Fruit fly (Drosophila melanogaster) whole organism, embryonic: ENCODE data around the gene CG31908.
A peak's percentile ranks its signal among the peaks of the same experiment; 100 is the strongest.

Source experiments
- BEAF-32 ChIP-seq: fragments of 200-800 bp; sonication (Bioruptor generic); optimal IDR thresholded peaks from 3 replicates; lab custom pipeline; 2017; ENCODE audit warnings: missing biosample characterization, missing genetic modification characterization, mild to moderate bottlenecking, moderate library complexity, missing genetic modification reagents
- CG10147 ChIP-seq: fragments of 200-800 bp; sonication (Bioruptor generic); optimal IDR thresholded peaks from 2 replicates; lab custom pipeline; 2019; ENCODE audit warnings: missing biosample characterization, mild to moderate bottlenecking, missing genetic modification characterization, moderate library complexity
- CG1024 ChIP-seq: fragments of 200-800 bp; sonication (Bioruptor generic); IDR thresholded peaks from 2 replicates; pipeline ENCODE4 v1.3.6; 2022; ENCODE audit warnings: missing biosample characterization, missing genetic modification characterization
- CG11247 ChIP-seq: fragments of 200-800 bp; sonication (Bioruptor generic); IDR thresholded peaks from 2 replicates; pipeline ENCODE4 v1.3.6; 2022; ENCODE audit warnings: missing biosample characterization, missing genetic modification characterization
- CG13775 ChIP-seq: fragments of 200-800 bp; sonication (Bioruptor generic); optimal IDR thresholded peaks from 3 replicates; lab custom pipeline; 2017; ENCODE audit warnings: missing biosample characterization, mild to moderate bottlenecking, missing genetic modification characterization
- CG16779 ChIP-seq: fragments of 200-800 bp; sonication (Bioruptor generic); IDR thresholded peaks from 2 replicates; pipeline ENCODE4 v1.3.6; 2022; ENCODE audit warnings: missing biosample characterization, missing genetic modification characterization
- CG18011 ChIP-seq: fragments of 200-800 bp; sonication (Bioruptor generic); optimal IDR thresholded peaks from 2 replicates; lab custom pipeline; 2017; ENCODE audit warnings: missing biosample characterization, missing genetic modification characterization, mild to moderate bottlenecking, moderate library complexity, missing genotype
- CG18476 ChIP-seq: fragments of 200-800 bp; sonication (Bioruptor generic); optimal IDR thresholded peaks from 2 replicates; lab custom pipeline; 2016; ENCODE audit warnings: missing biosample characterization, mild to moderate bottlenecking, missing genetic modification characterization
- CG18619 ChIP-seq: fragments of 200-800 bp; sonication (Bioruptor generic); optimal IDR thresholded peaks from 3 replicates; lab custom pipeline; 2017; ENCODE audit warnings: missing biosample characterization, mild to moderate bottlenecking, missing genetic modification characterization
- CG2875 ChIP-seq: fragments of 200-800 bp; sonication (Bioruptor generic); optimal IDR thresholded peaks from 2 replicates; lab custom pipeline; 2017; ENCODE audit warnings: missing biosample characterization, mild to moderate bottlenecking, missing genetic modification characterization, missing genetic modification reagents
- CG30020 ChIP-seq: fragments of 200-800 bp; optimal IDR thresholded peaks from 2 replicates; lab custom pipeline; 2019; ENCODE audit warnings: missing biosample characterization, mild to moderate bottlenecking, missing genetic modification characterization, moderate library complexity
- CG31224 ChIP-seq: fragments of 200-800 bp; sonication (Bioruptor generic); IDR thresholded peaks from 2 replicates; pipeline ENCODE4 v1.3.6; 2022; ENCODE audit warnings: missing biosample characterization, missing genetic modification characterization
- CG31388 ChIP-seq: fragments of 200-800 bp; sonication (Bioruptor generic); optimal IDR thresholded peaks from 2 replicates; lab custom pipeline; 2016; ENCODE audit warnings: missing biosample characterization, missing genetic modification characterization
- CG3163 ChIP-seq: fragments of 200-800 bp; sonication (Bioruptor generic); optimal IDR thresholded peaks from 3 replicates; lab custom pipeline; 2016; ENCODE audit warnings: missing biosample characterization, missing genetic modification characterization
- CG42726 ChIP-seq: fragments of 200-800 bp; sonication (Bioruptor generic); IDR thresholded peaks from 2 replicates; pipeline ENCODE4 v1.3.6; 2022; ENCODE audit warnings: missing biosample characterization, missing genetic modification characterization; ENCODE audit not compliant: partially characterized antibody
- CG4424 ChIP-seq: fragments of 200-800 bp; sonication (Bioruptor generic); optimal IDR thresholded peaks from 3 replicates; lab custom pipeline; 2016; ENCODE audit warnings: missing biosample characterization, missing genetic modification characterization
- CG4707 ChIP-seq: fragments of 200-800 bp; sonication (Bioruptor generic); optimal IDR thresholded peaks from 2 replicates; lab custom pipeline; 2018; ENCODE audit warnings: missing biosample characterization, mild to moderate bottlenecking, missing genetic modification characterization, moderate library complexity
- CG6254 ChIP-seq: fragments of 200-800 bp; sonication (Bioruptor generic); optimal IDR thresholded peaks from 3 replicates; lab custom pipeline; 2017; ENCODE audit warnings: mild to moderate bottlenecking, missing biosample characterization, missing genetic modification reagents, missing genetic modification characterization
- CG6272 ChIP-seq: fragments of 200-800 bp; sonication (Bioruptor generic); IDR thresholded peaks from 2 replicates; pipeline ENCODE4 v1.3.6; 2022; ENCODE audit warnings: missing biosample characterization, missing genetic modification characterization
- CG9797 ChIP-seq: fragments of 200-800 bp; sonication (Bioruptor generic); optimal IDR thresholded peaks from 3 replicates; lab custom pipeline; 2018; ENCODE audit warnings: missing biosample characterization, mild to moderate bottlenecking, missing genetic modification characterization
- CTCF ChIP-seq: fragments of 200-800 bp; sonication (Bioruptor generic); optimal IDR thresholded peaks from 2 replicates; lab custom pipeline; 2017; ENCODE audit warnings: missing biosample characterization, mild to moderate bottlenecking, missing genetic modification characterization, moderate library complexity
- D19B ChIP-seq: fragments of 200-800 bp; sonication (Bioruptor generic); optimal IDR thresholded peaks from 2 replicates; lab custom pipeline; 2017; ENCODE audit warnings: missing biosample characterization, mild to moderate bottlenecking, missing genetic modification characterization
- Dll ChIP-seq: fragments of 200-800 bp; sonication (Bioruptor generic); IDR thresholded peaks from 4 replicates; pipeline ENCODE4 v1.3.6; 2022; ENCODE audit warnings: missing biosample characterization, missing genetic modification characterization; ENCODE audit not compliant: partially characterized antibody
- E2f2 ChIP-seq: fragments of 200-800 bp; sonication (Bioruptor generic); IDR thresholded peaks from 2 replicates; pipeline ENCODE4 v1.3.6; 2022; ENCODE audit warnings: missing biosample characterization, missing genetic modification characterization
- Fer2 ChIP-seq: fragments of 200-800 bp; sonication (Bioruptor generic); optimal IDR thresholded peaks from 2 replicates; lab custom pipeline; 2018; ENCODE audit warnings: missing biosample characterization, mild to moderate bottlenecking, missing genetic modification characterization, moderate library complexity
- Hey ChIP-seq: fragments of 200-800 bp; sonication (Bioruptor generic); optimal IDR thresholded peaks from 3 replicates; lab custom pipeline; 2018; ENCODE audit warnings: missing biosample characterization, mild to moderate bottlenecking, missing genetic modification characterization
- Lhr ChIP-seq: fragments of 200-800 bp; sonication (Bioruptor generic); optimal IDR thresholded peaks from 3 replicates; lab custom pipeline; 2017; ENCODE audit warnings: mild to moderate bottlenecking, missing biosample characterization, missing genetic modification reagents, missing genetic modification characterization
- Poxn ChIP-seq: fragments of 200-800 bp; sonication (Bioruptor generic); IDR thresholded peaks from 2 replicates; pipeline ENCODE4 v1.3.6; 2022; ENCODE audit warnings: missing biosample characterization, missing genetic modification characterization
- Rx ChIP-seq: fragments of 200-800 bp; sonication (Bioruptor generic); IDR thresholded peaks from 2 replicates; pipeline ENCODE4 v1.3.6; 2022; ENCODE audit warnings: missing biosample characterization, missing genetic modification characterization
- Stat92E ChIP-seq, 3 experiments: fragments of >200 bp in 2 of 3; fragments of 200-800 bp in 1 of 3; sonication (Bioruptor generic) in 1 of 3; optimal IDR thresholded peaks; 2 replicates each; lab custom pipeline; 2017 to 2019; ENCODE audit warnings: missing biosample characterization in 3 of 3, missing genetic modification characterization in 3 of 3, mild to moderate bottlenecking in 1 of 3, moderate library complexity in 1 of 3
- TFAM ChIP-seq: fragments of 200-800 bp; sonication (Bioruptor generic); optimal IDR thresholded peaks from 2 replicates; lab custom pipeline; 2017; ENCODE audit warnings: missing biosample characterization, missing genetic modification characterization, inconsistent platforms
- amos ChIP-seq: fragments of 200-800 bp; sonication (Bioruptor generic); IDR thresholded peaks from 2 replicates; pipeline ENCODE4 v1.3.6; 2022; ENCODE audit warnings: missing biosample characterization, missing genetic modification characterization; ENCODE audit not compliant: partially characterized antibody
- bcd ChIP-seq: fragments of 200-800 bp; sonication (Bioruptor generic); optimal IDR thresholded peaks from 2 replicates; lab custom pipeline; 2017; ENCODE audit warnings: missing biosample characterization, mild to moderate bottlenecking, missing genetic modification characterization
- btn ChIP-seq: fragments of 200-800 bp; sonication (Bioruptor generic); optimal IDR thresholded peaks from 2 replicates; lab custom pipeline; 2016; ENCODE audit warnings: missing biosample characterization, missing genetic modification characterization
- chif ChIP-seq, 2 experiments: fragments of 200-800 bp; sonication (Bioruptor generic); optimal IDR thresholded peaks; 3 replicates each; lab custom pipeline; 2016; ENCODE audit warnings: missing biosample characterization in 2 of 2, missing genetic modification characterization in 2 of 2
- danr ChIP-seq: fragments of 200-800 bp; sonication (Bioruptor generic); IDR thresholded peaks from 2 replicates; pipeline ENCODE4 v1.3.6; 2022; ENCODE audit warnings: missing biosample characterization, missing genetic modification characterization
- dm ChIP-seq: fragments of 200-800 bp; sonication (Bioruptor generic); optimal IDR thresholded peaks from 3 replicates; lab custom pipeline; 2016; ENCODE audit warnings: missing biosample characterization, missing genetic modification characterization
- emc ChIP-seq: fragments of 200-800 bp; sonication (Bioruptor generic); optimal IDR thresholded peaks from 2 replicates; lab custom pipeline; 2016; ENCODE audit warnings: missing biosample characterization, missing genetic modification characterization
- fd3F ChIP-seq: fragments of 200-800 bp; sonication (Bioruptor generic); optimal IDR thresholded peaks from 2 replicates; lab custom pipeline; 2018; ENCODE audit warnings: missing biosample characterization, mild to moderate bottlenecking, missing genetic modification characterization, moderate library complexity
- fd64A ChIP-seq: fragments of 200-800 bp; sonication (Bioruptor generic); optimal IDR thresholded peaks from 3 replicates; lab custom pipeline; 2018; ENCODE audit warnings: missing biosample characterization, mild to moderate bottlenecking, missing genetic modification characterization
- grn ChIP-seq: fragments of 200-800 bp; sonication (Bioruptor generic); optimal IDR thresholded peaks from 3 replicates; lab custom pipeline; 2017; ENCODE audit warnings: missing biosample characterization, missing genetic modification characterization
- gsb ChIP-seq: fragments of 200-800 bp; sonication (Bioruptor generic); IDR thresholded peaks from 2 replicates; pipeline ENCODE4 v1.3.6; 2022; ENCODE audit warnings: missing biosample characterization, missing genetic modification characterization
- kay ChIP-seq: fragments of 200-800 bp; sonication (Bioruptor generic); optimal IDR thresholded peaks from 2 replicates; lab custom pipeline; 2016; ENCODE audit warnings: missing biosample characterization, missing genetic modification characterization
- pfk ChIP-seq: fragments of 200-800 bp; sonication (Bioruptor generic); optimal IDR thresholded peaks from 2 replicates; lab custom pipeline; 2018; ENCODE audit warnings: missing biosample characterization, mild to moderate bottlenecking, missing genetic modification characterization, moderate library complexity
- pho ChIP-seq: fragments of 200-800 bp; sonication (Bioruptor generic); optimal IDR thresholded peaks from 2 replicates; lab custom pipeline; 2016; ENCODE audit warnings: missing biosample characterization, missing genetic modification characterization
- phol ChIP-seq: fragments of 200-800 bp; sonication (Bioruptor generic); optimal IDR thresholded peaks from 3 replicates; lab custom pipeline; 2018; ENCODE audit warnings: missing biosample characterization, mild to moderate bottlenecking, missing genetic modification characterization, moderate library complexity
- ro ChIP-seq: fragments of 200-800 bp; sonication (Bioruptor generic); IDR thresholded peaks from 2 replicates; pipeline ENCODE4 v1.3.6; 2022; ENCODE audit warnings: missing biosample characterization, missing genetic modification characterization
- tgo ChIP-seq: fragments of 200-800 bp; sonication (Bioruptor generic); IDR thresholded peaks from 3 replicates; pipeline ENCODE4 v1.3.6; 2022; ENCODE audit warnings: missing biosample characterization, missing genetic modification characterization
- unc-4 ChIP-seq: fragments of 200-800 bp; sonication (Bioruptor generic); IDR thresholded peaks from 2 replicates; pipeline ENCODE4 v1.3.6; 2022; ENCODE audit warnings: missing biosample characterization, missing genetic modification characterization; ENCODE audit not compliant: partially characterized antibody

Gene CG31908

DNA sequence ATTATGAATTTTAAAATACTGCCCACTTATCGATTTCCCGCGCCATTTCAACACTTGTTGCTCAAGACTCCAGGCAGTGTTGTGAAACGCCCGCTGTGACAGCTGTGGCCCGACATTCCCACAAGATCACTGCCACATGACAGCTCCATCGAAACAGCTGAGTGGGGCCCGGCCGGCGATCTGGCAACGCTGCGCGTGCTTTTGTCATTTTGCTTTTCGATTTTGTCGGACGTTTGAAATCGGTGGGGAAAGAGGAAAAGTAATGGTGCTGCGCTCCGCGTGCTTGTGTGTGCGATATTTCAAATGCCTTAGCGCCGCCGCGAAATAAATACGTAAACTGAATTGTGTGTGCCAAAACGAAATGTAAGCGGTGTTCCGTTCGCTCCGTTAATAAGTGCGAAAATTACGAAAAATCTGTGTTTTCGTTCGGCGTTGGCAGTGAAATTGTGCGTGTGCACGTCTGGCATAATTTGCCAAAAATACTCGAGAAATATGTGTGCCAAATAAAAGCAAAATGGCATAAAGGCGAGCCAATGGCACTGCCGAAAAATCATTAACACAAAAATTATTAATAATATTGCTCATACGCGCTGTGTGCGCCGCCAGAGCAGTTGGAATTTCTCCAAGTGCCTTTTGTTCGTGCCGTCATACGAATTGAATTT, 15.1 kb upstream of the CG31908 start (continued):
- TF ChIP-seq gsb (GFP tag; lab: Robert Waterston, UW) (peak; percentile 26; the same call in 1 of the 2 replicates), fd64A (no peak), CG18011 (GFP tag; lab: Kevin White, UChicago) (no peak), CG31388 (GFP tag; lab: Kevin White, UChicago) (no peak), CG4424 (GFP tag; lab: Kevin White, UChicago) (peak; percentile 8), D19B (GFP tag; lab: Kevin White, UChicago) (no peak), Rx (peak; percentile 26; the same call in 1 of the 2 replicates), E2f2 (GFP tag; lab: Robert Waterston, UW) (peak; percentile 98), CG6254 (GFP tag; lab: Kevin White, UChicago) (no peak), Lhr (GFP tag; lab: Kevin White, UChicago) (peak; percentile 73), btn (GFP tag; lab: Kevin White, UChicago) (no peak), amos (peak; percentile 68; the same call in 1 of the 2 replicates), CTCF (no peak), emc (no peak), CG42726 (peak; percentile 71), phol (peak; percentile 21), CG11247 (peak; percentile 59; the same call in 1 of the 2 replicates), unc-4 (GFP tag; lab: Robert Waterston, UW) (peak; percentile 69), chif (GFP tag; optimal IDR thresholded peaks at IDR 0.05; lab: Kevin White, UChicago) (peak in 1 of 2 experiments; percentile 2), CG4707 (GFP tag; lab: Kevin White, UChicago) (peak; percentile 13), pho (peak; percentile 40), CG18619 (GFP tag; lab: Kevin White, UChicago) (peak; percentile 20), CG30020 (peak; percentile 20), CG16779 (GFP tag; lab: Robert Waterston, UW) (peak; percentile 58), CG2875 (GFP tag; lab: Kevin White, UChicago) (no peak), CG3163 (GFP tag; lab: Kevin White, UChicago) (no peak), Fer2 (tag; lab: Kevin White, UChicago) (no peak), Poxn (GFP tag; lab: Robert Waterston, UW) (no peak), fd3F (GFP tag; lab: Kevin White, UChicago) (peak; percentile 5), Stat92E (GFP tag; optimal IDR thresholded peaks at IDR 0.05; lab: Kevin White, UChicago) (peak in 1 of 3 experiments; percentile 33), tgo (GFP tag; lab: Robert Waterston, UW) (peak; percentile 46), dm (GFP tag; lab: Kevin White, UChicago) (peak; percentile 82), grn (GFP tag; lab: Kevin White, UChicago) (no peak), CG18476 (GFP tag; lab: Kevin White, UChicago) (peak; percentile 15), danr (0 out of 2 replicates have a peak, but pooled peaks have one; percentile 11), TFAM (GFP tag; lab: Kevin White, UChicago) (no peak), CG9797 (GFP tag; lab: Kevin White, UChicago) (peak; percentile 13), CG10147 (GFP tag; lab: Kevin White, UChicago) (peak; percentile 31), kay (GFP tag; lab: Kevin White, UChicago) (no peak), bcd (peak; percentile 42), CG31224 (0 out of 2 replicates have a peak, but pooled peaks have one; percentile 15), CG1024 (GFP tag; lab: Robert Waterston, UW) (no peak; the same call in 1 of the 2 replicates), CG6272 (GFP tag; lab: Robert Waterston, UW) (peak; percentile 15; the same call in 1 of the 2 replicates), BEAF-32 (peak; percentile 66), ro (GFP tag; lab: Robert Waterston, UW) (no peak), Dll (peak; percentile 63), pfk (peak; percentile 56), CG13775 (GFP tag; lab: Kevin White, UChicago) (peak; percentile 49), Hey (tag; lab: Kevin White, UChicago) (peak; percentile 8)
